Worm (Caenorhabditis elegans) whole organism, L4 larva: ENCODE results near the gene asp-6.

Source experiments
- F26F4.8 ChIP-seq: fragments of 200-800 bp; sonication (Bioruptor generic); conservative IDR thresholded peaks from 2 replicates; pipeline ENCODE4 v1.3.6; 2022; ENCODE audit warnings: missing genetic modification characterization, missing compliant biosample characterization
- F44E2.7 ChIP-seq: fragments of 200-800 bp; sonication (Bioruptor generic); IDR thresholded peaks from 2 replicates; pipeline ENCODE4 v2.1.2; 2022; ENCODE audit warnings: missing genetic modification characterization, missing compliant biosample characterization
- Y105C5A.15 ChIP-seq: fragments of 200-800 bp; sonication (Bioruptor generic); IDR thresholded peaks from 2 replicates; pipeline ENCODE4 v1.3.6; 2022; ENCODE audit warnings: missing genetic modification characterization, missing compliant biosample characterization
- Y75B8A.6 ChIP-seq: fragments of 200-800 bp; sonication (Bioruptor generic); IDR thresholded peaks from 2 replicates; pipeline ENCODE4 v1.3.6; 2022; ENCODE audit warnings: missing genetic modification reagents, missing genetic modification characterization, missing compliant biosample characterization
- ZK337.2 ChIP-seq: fragments of 200-800 bp; sonication (Bioruptor generic); IDR thresholded peaks from 2 replicates; pipeline ENCODE4 v1.3.6; 2022; ENCODE audit warnings: missing genetic modification reagents, missing genetic modification characterization, missing compliant biosample characterization
- aly-2 ChIP-seq: sonication (generic microtip); optimal IDR thresholded peaks from 2 replicates; lab custom pipeline; 2018; ENCODE audit warnings: missing biosample characterization, missing genetic modification characterization
- arid-1 ChIP-seq: fragments of 200-800 bp; sonication (Bioruptor generic); conservative IDR thresholded peaks from 2 replicates; pipeline ENCODE4 v1.3.6; 2022; ENCODE audit warnings: missing genetic modification reagents, missing genetic modification characterization, missing compliant biosample characterization
- ceh-44 ChIP-seq: fragments of 200-800 bp; sonication (Bioruptor generic); IDR thresholded peaks from 2 replicates; pipeline ENCODE4 v1.3.6; 2022; ENCODE audit warnings: missing genetic modification reagents, missing genetic modification characterization, missing compliant biosample characterization
- ctbp-1 ChIP-seq: fragments of 200-800 bp; sonication (Bioruptor generic); IDR thresholded peaks from 2 replicates; pipeline ENCODE4 v1.3.6; 2022; ENCODE audit warnings: missing genetic modification reagents, missing genetic modification characterization, missing compliant biosample characterization
- daf-16 ChIP-seq, 3 experiments: sonication (generic microtip); optimal IDR thresholded peaks; 2 replicates each; lab custom pipeline; 2016 to 2017; ENCODE audit warnings: missing genetic modification characterization in 3 of 3, missing genetic modification reagents in 3 of 3, mild to moderate bottlenecking in 2 of 3, missing compliant biosample characterization in 2 of 3, missing biosample characterization in 1 of 3, moderate library complexity in 1 of 3
- daf-19 ChIP-seq: fragments of 200-800 bp; sonication (Bioruptor generic); conservative IDR thresholded peaks from 2 replicates; pipeline ENCODE4 v1.3.6; 2022; ENCODE audit warnings: missing genetic modification characterization, missing compliant biosample characterization
- daf-8 ChIP-seq: fragments of 200-800 bp; sonication (Bioruptor generic); IDR thresholded peaks from 2 replicates; pipeline ENCODE4 v1.3.6; 2022; ENCODE audit warnings: missing genetic modification characterization, missing compliant biosample characterization
- dmd-6 ChIP-seq: fragments of 200-800 bp; sonication (Bioruptor generic); IDR thresholded peaks from 2 replicates; pipeline ENCODE4 v1.3.6; 2022; ENCODE audit warnings: missing genetic modification reagents, missing genetic modification characterization, missing compliant biosample characterization
- dmd-8 ChIP-seq: fragments of 200-800 bp; sonication (Bioruptor generic); IDR thresholded peaks from 2 replicates; pipeline ENCODE4 v1.3.6; 2022; ENCODE audit warnings: missing genetic modification characterization, missing compliant biosample characterization
- dve-1 ChIP-seq: sonication (generic microtip); optimal IDR thresholded peaks from 2 replicates; lab custom pipeline; 2017; ENCODE audit warnings: antibody characterized with exemption, mild to moderate bottlenecking, missing genetic modification characterization, missing compliant biosample characterization; ENCODE audit not compliant: insufficient read depth
- egl-43 ChIP-seq: fragments of 200-800 bp; sonication (Bioruptor generic); IDR thresholded peaks from 2 replicates; pipeline ENCODE4 v1.3.6; 2022; ENCODE audit warnings: missing genetic modification reagents, missing genetic modification characterization, missing compliant biosample characterization
- fkh-10 ChIP-seq: fragments of 150-350 bp; optimal IDR thresholded peaks from 2 replicates; lab custom pipeline; 2014; ENCODE audit warnings: missing biosample characterization, missing genetic modification reagents, missing genetic modification characterization
- hlh-11 ChIP-seq: fragments of 200-800 bp; sonication (Bioruptor generic); optimal IDR thresholded peaks from 2 replicates; lab custom pipeline; 2018; ENCODE audit warnings: mild to moderate bottlenecking, missing genetic modification characterization, missing compliant biosample characterization
- lim-7 ChIP-seq: fragments of 200-800 bp; sonication (Bioruptor generic); IDR thresholded peaks from 2 replicates; pipeline ENCODE4 v1.3.6; 2022; ENCODE audit warnings: missing genetic modification characterization, missing compliant biosample characterization
- madf-5 ChIP-seq, 2 experiments: fragments of 200-800 bp; sonication (Bioruptor generic); IDR thresholded peaks; 2 replicates each; pipeline ENCODE4 v1.3.6; 2022; ENCODE audit warnings: missing compliant biosample characterization in 2 of 2, missing genetic modification characterization in 2 of 2
- madf-9 ChIP-seq: fragments of 200-800 bp; sonication (Bioruptor generic); conservative IDR thresholded peaks from 2 replicates; pipeline ENCODE4 v1.3.6; 2022; ENCODE audit warnings: missing genetic modification reagents, missing genetic modification characterization, missing compliant biosample characterization
- mdt-29 ChIP-seq: fragments of 200-800 bp; sonication (Bioruptor generic); IDR thresholded peaks from 2 replicates; pipeline ENCODE4 v1.3.6; 2022; ENCODE audit warnings: missing genetic modification reagents, missing genetic modification characterization, missing compliant biosample characterization
- mes-2 ChIP-seq: sonication (generic microtip); optimal IDR thresholded peaks from 2 replicates; lab custom pipeline; 2016; ENCODE audit warnings: missing genotype, mild to moderate bottlenecking, missing genetic modification characterization, missing compliant biosample characterization; ENCODE audit not compliant: poor library complexity, severe bottlenecking
- nhr-28 ChIP-seq: fragments of 150-350 bp; optimal IDR thresholded peaks from 2 replicates; lab custom pipeline; 2014; ENCODE audit warnings: missing biosample characterization, missing genetic modification characterization
- nhr-48 ChIP-seq: sonication (generic microtip); optimal IDR thresholded peaks from 2 replicates; lab custom pipeline; 2016; ENCODE audit warnings: mild to moderate bottlenecking, missing genetic modification characterization, missing compliant biosample characterization
- nhr-6 ChIP-seq: fragments of 150-350 bp; optimal IDR thresholded peaks from 2 replicates; lab custom pipeline; 2014; ENCODE audit warnings: missing biosample characterization, missing genetic modification characterization
- nhr-77 ChIP-seq: fragments of 150-350 bp; optimal IDR thresholded peaks from 2 replicates; lab custom pipeline; 2014; ENCODE audit warnings: missing biosample characterization, missing genetic modification characterization
- php-3 ChIP-seq: fragments of 200-800 bp; sonication (Bioruptor generic); IDR thresholded peaks from 2 replicates; pipeline ENCODE4 v1.3.6; 2022; ENCODE audit warnings: missing genetic modification reagents, missing genetic modification characterization, missing compliant biosample characterization
- pqm-1 ChIP-seq: sonication (generic microtip); optimal IDR thresholded peaks from 2 replicates; lab custom pipeline; 2017; ENCODE audit warnings: missing biosample characterization, missing genetic modification characterization
- sdz-12 ChIP-seq: fragments of 200-800 bp; sonication (Bioruptor generic); optimal IDR thresholded peaks from 2 replicates; lab custom pipeline; 2018; ENCODE audit warnings: mild to moderate bottlenecking, missing genetic modification characterization, missing compliant biosample characterization
- snpc-1.2 ChIP-seq: fragments of 200-800 bp; sonication (Bioruptor generic); IDR thresholded peaks from 2 replicates; pipeline ENCODE4 v1.3.6; 2022; ENCODE audit warnings: missing genetic modification reagents, missing genetic modification characterization, missing compliant biosample characterization
- tra-1 ChIP-seq: fragments of 200-800 bp; sonication (Bioruptor generic); IDR thresholded peaks from 2 replicates; pipeline ENCODE4 v1.3.6; 2022; ENCODE audit warnings: missing genetic modification reagents, missing genetic modification characterization, missing compliant biosample characterization
- unc-39 ChIP-seq: sonication (generic microtip); optimal IDR thresholded peaks from 2 replicates; lab custom pipeline; 2017; ENCODE audit warnings: missing biosample characterization, missing genetic modification characterization
- unc-62 ChIP-seq, 3 experiments: fragments of 150-350 bp in 1 of 3; sonication (generic microtip); optimal IDR thresholded peaks in 2 of 3; peaks in 1 of 3; 1 replicate in 1 of 3; 2 replicates in 2 of 3; lab custom pipeline; 2014 to 2017; ENCODE audit warnings: missing biosample characterization in 3 of 3, missing genetic modification characterization in 3 of 3, missing genetic modification reagents in 3 of 3, missing genotype in 1 of 3

The asp-6 gene

ce11 chrV:8268902-8269301, at the start of gene asp-6, which contains the start of gene asp-12:
asp-6 (minus strand) TSS chrV:8268937.
asp-12 (plus strand) TSS chrV:8269210.
- TF ChIP-seq pqm-1 (tag; lab: Kevin White, UChicago) (peak; percentile 59), mdt-29 (GFP tag; lab: Robert Waterston, UW) (peak; percentile 28; the same call in 1 of the 2 replicates), Y75B8A.6 (GFP tag; lab: Robert Waterston, UW) (0 out of 2 replicates have a peak, but pooled peaks have one; percentile 6), dmd-8 (GFP tag; lab: Robert Waterston, UW) (no peak), unc-62 (GFP tag; optimal IDR thresholded peaks at IDR 0.05 in 1 of 2; lab: Kevin White, UChicago) (peak in 1 of 2 experiments; percentile 12), unc-62 (tag; optimal IDR thresholded peaks at IDR 0.05; lab: Kevin White, UChicago) (no peak), daf-19 (no peak), aly-2 (tag; lab: Kevin White, UChicago) (no peak), dve-1 (tag; lab: Kevin White, UChicago) (peak; percentile 59), php-3 (GFP tag; lab: Robert Waterston, UW) (peak; percentile 80), dmd-6 (peak; percentile 84), sdz-12 (GFP tag; lab: Kevin White, UChicago) (no peak), nhr-28 (tag; lab: Kevin White, UChicago) (peak; percentile 80), nhr-77 (peak; percentile 78), daf-16 (GFP tag; optimal IDR thresholded peaks at IDR 0.05; lab: Kevin White, UChicago) (no peak), daf-16 (tag; optimal IDR thresholded peaks at IDR 0.05; lab: Kevin White, UChicago) (peak; percentile 64), hlh-11 (tag; lab: Kevin White, UChicago) (peak; percentile 69), daf-8 (no peak), nhr-48 (tag; lab: Kevin White, UChicago) (peak; percentile 29), unc-39 (tag; lab: Kevin White, UChicago) (no peak), fkh-10 (no peak), mes-2 (tag; lab: Kevin White, UChicago) (peak; percentile 28)
- TF ChIP-seq, all 104 proteins: peak for 13

- TF ChIP-seq hlh-11 (tag; lab: Kevin White, UChicago) (no peak), nhr-48 (tag; lab: Kevin White, UChicago) (no peak), snpc-1.2 (no peak), nhr-6 (tag; lab: Kevin White, UChicago) (no peak), egl-43 (GFP tag; lab: Robert Waterston, UW) (no peak)
Observed at ce11 chrV:8318135-8318534, 49.4 kb upstream of the asp-6 start, which contains the start of gene clec-219. clec-219 (plus strand) TSS chrV:8318435.

- TF ChIP-seq ZK337.2 (GFP tag; lab: Robert Waterston, UW) (peak; percentile 46; the same call in 1 of the 2 replicates), ceh-44 (GFP tag; lab: Robert Waterston, UW) (peak; percentile 38; the same call in 1 of the 2 replicates), Y105C5A.15 (GFP tag; lab: Robert Waterston, UW) (peak; percentile 37; the same call in 1 of the 2 replicates), tra-1 (GFP tag; lab: Robert Waterston, UW) (peak; percentile 22; the same call in 1 of the 2 replicates), arid-1 (GFP tag; lab: Robert Waterston, UW) (peak; percentile 30; the same call in 1 of the 2 replicates), madf-5 (GFP tag; IDR thresholded peaks at IDR 0.05; lab: Robert Waterston, UW) (peak in 1 of 2 experiments; percentile 49; a peak in 1 of 4 replicates), lim-7 (GFP tag; lab: Robert Waterston, UW) (peak; percentile 67), F26F4.8 (GFP tag; lab: Robert Waterston, UW) (peak; percentile 65; the same call in 1 of the 2 replicates), madf-9 (0 out of 2 replicates have a peak, but pooled peaks have one; percentile 42), F44E2.7 (GFP tag; lab: Robert Waterston, UW) (peak; percentile 38; the same call in 1 of the 2 replicates)
Observed at ce11 chrV:8314782-8315181, 46.0 kb upstream of the asp-6 start.

- TF ChIP-seq ctbp-1 (GFP tag; lab: Robert Waterston, UW) = no peak
Observed at ce11 chrV:8311210-8311609, 42.5 kb upstream of the asp-6 start, which contains the start of gene W02D7.12. W02D7.12 (plus strand) TSS chrV:8311510.
